Fruit fly (Drosophila melanogaster) whole organism, embryonic: Measurements from ENCODE around the gene CG46303.

Experiments
- Aef1 ChIP-seq: fragments of 200-800 bp; sonication (Bioruptor generic); IDR thresholded peaks from 3 replicates; pipeline ENCODE4 v1.3.6; 2022; ENCODE audit warnings: missing biosample characterization, missing genetic modification characterization
- CG10979 ChIP-seq: fragments of 200-800 bp; sonication (Bioruptor generic); optimal IDR thresholded peaks from 2 replicates; lab custom pipeline; 2018; ENCODE audit warnings: missing biosample characterization, mild to moderate bottlenecking, missing genetic modification characterization, moderate library complexity
- CG12942 ChIP-seq: fragments of 200-800 bp; sonication (Bioruptor generic); optimal IDR thresholded peaks from 3 replicates; lab custom pipeline; 2016; ENCODE audit warnings: missing biosample characterization, missing genetic modification characterization
- CG1602 ChIP-seq: fragments of 200-800 bp; sonication (Bioruptor generic); optimal IDR thresholded peaks from 3 replicates; lab custom pipeline; 2016; ENCODE audit warnings: missing biosample characterization, missing genetic modification characterization
- CG1792 ChIP-seq: fragments of 200-800 bp; sonication (Bioruptor generic); optimal IDR thresholded peaks from 2 replicates; lab custom pipeline; 2016; ENCODE audit warnings: missing biosample characterization, missing genetic modification characterization
- CG18262 ChIP-seq: fragments of 200-800 bp; optimal IDR thresholded peaks from 3 replicates; lab custom pipeline; 2019; ENCODE audit warnings: missing biosample characterization, mild to moderate bottlenecking, missing genetic modification characterization, moderate library complexity
- CG30020 ChIP-seq: fragments of 200-800 bp; optimal IDR thresholded peaks from 2 replicates; lab custom pipeline; 2019; ENCODE audit warnings: missing biosample characterization, mild to moderate bottlenecking, missing genetic modification characterization, moderate library complexity
- CG42726 ChIP-seq: fragments of 200-800 bp; sonication (Bioruptor generic); IDR thresholded peaks from 2 replicates; pipeline ENCODE4 v1.3.6; 2022; ENCODE audit warnings: missing biosample characterization, missing genetic modification characterization; ENCODE audit not compliant: partially characterized antibody
- CG43689 ChIP-seq: fragments of 200-800 bp; sonication (Bioruptor generic); IDR thresholded peaks from 2 replicates; pipeline ENCODE4 v1.3.6; 2022; ENCODE audit warnings: missing biosample characterization, missing genetic modification characterization
- CG5245 ChIP-seq: fragments of 200-800 bp; sonication (Bioruptor generic); optimal IDR thresholded peaks from 3 replicates; lab custom pipeline; 2016; ENCODE audit warnings: missing biosample characterization, missing genetic modification characterization
- CG6654 ChIP-seq: fragments of 200-800 bp; sonication (Bioruptor generic); optimal IDR thresholded peaks from 2 replicates; lab custom pipeline; 2017; ENCODE audit warnings: missing biosample characterization, mild to moderate bottlenecking, missing genetic modification characterization
- CG6791 ChIP-seq: fragments of 200-800 bp; sonication (Bioruptor generic); IDR thresholded peaks from 3 replicates; pipeline ENCODE4 v1.3.6; 2022; ENCODE audit warnings: missing biosample characterization, missing genetic modification characterization; ENCODE audit not compliant: partially characterized antibody
- CG7963 ChIP-seq: fragments of 200-800 bp; sonication (Bioruptor generic); IDR thresholded peaks from 3 replicates; pipeline ENCODE4 v1.3.6; 2022; ENCODE audit warnings: missing biosample characterization, missing genetic modification characterization; ENCODE audit not compliant: partially characterized antibody
- CG8944 ChIP-seq: fragments of 200-800 bp; sonication (Bioruptor generic); optimal IDR thresholded peaks from 3 replicates; lab custom pipeline; 2016; ENCODE audit warnings: missing biosample characterization, missing genetic modification characterization
- CG9609 ChIP-seq: fragments of 200-800 bp; sonication (Bioruptor generic); optimal IDR thresholded peaks from 3 replicates; lab custom pipeline; 2016; ENCODE audit warnings: missing biosample characterization, missing genetic modification characterization
- CG9727 ChIP-seq: fragments of 200-800 bp; sonication (Bioruptor generic); optimal IDR thresholded peaks from 3 replicates; lab custom pipeline; 2017; ENCODE audit warnings: missing biosample characterization, mild to moderate bottlenecking, missing genetic modification characterization
- CG9797 ChIP-seq: fragments of 200-800 bp; sonication (Bioruptor generic); optimal IDR thresholded peaks from 3 replicates; lab custom pipeline; 2018; ENCODE audit warnings: missing biosample characterization, mild to moderate bottlenecking, missing genetic modification characterization
- Dll ChIP-seq: fragments of 200-800 bp; sonication (Bioruptor generic); IDR thresholded peaks from 4 replicates; pipeline ENCODE4 v1.3.6; 2022; ENCODE audit warnings: missing biosample characterization, missing genetic modification characterization; ENCODE audit not compliant: partially characterized antibody
- Dp ChIP-seq: fragments of 200-800 bp; sonication (Bioruptor generic); optimal IDR thresholded peaks from 2 replicates; lab custom pipeline; 2018; ENCODE audit warnings: missing biosample characterization, mild to moderate bottlenecking, missing genetic modification characterization, moderate library complexity
- Dref ChIP-seq: fragments of 200-800 bp; sonication (Bioruptor generic); IDR thresholded peaks from 2 replicates; pipeline ENCODE4 v1.3.6; 2022; ENCODE audit warnings: missing biosample characterization, missing genetic modification characterization
- Ets65A ChIP-seq: fragments of 200-800 bp; sonication (Bioruptor generic); peaks from one replicate; lab custom pipeline; 2016; ENCODE audit warnings: missing biosample characterization, missing genetic modification characterization
- HLHmδ ChIP-seq: fragments of 200-800 bp; sonication (Bioruptor generic); optimal IDR thresholded peaks from 2 replicates; lab custom pipeline; 2018; ENCODE audit warnings: missing biosample characterization, mild to moderate bottlenecking, missing genetic modification characterization, moderate library complexity
- Hey ChIP-seq: fragments of 200-800 bp; sonication (Bioruptor generic); optimal IDR thresholded peaks from 3 replicates; lab custom pipeline; 2018; ENCODE audit warnings: missing biosample characterization, mild to moderate bottlenecking, missing genetic modification characterization
- Hr39 ChIP-seq: fragments of >200 bp; optimal IDR thresholded peaks from 2 replicates; lab custom pipeline; 2017
- MESR4 ChIP-seq: fragments of 200-800 bp; sonication (Bioruptor generic); optimal IDR thresholded peaks from 2 replicates; lab custom pipeline; 2018; ENCODE audit warnings: missing biosample characterization, mild to moderate bottlenecking, missing genetic modification characterization, moderate library complexity
- Mad ChIP-seq: fragments of 200-800 bp; sonication (Bioruptor generic); optimal IDR thresholded peaks from 2 replicates; lab custom pipeline; 2016; ENCODE audit warnings: missing biosample characterization, missing genetic modification characterization
- NC2α ChIP-seq: fragments of 200-800 bp; sonication (Bioruptor generic); optimal IDR thresholded peaks from 2 replicates; lab custom pipeline; 2016; ENCODE audit warnings: missing biosample characterization, missing genetic modification characterization
- Pdp1 ChIP-seq, 2 experiments: fragments of 200-800 bp; sonication (Bioruptor generic); optimal IDR thresholded peaks; 3 replicates each; lab custom pipeline; 2016; ENCODE audit warnings: missing biosample characterization in 2 of 2, missing genetic modification characterization in 2 of 2, mild to moderate bottlenecking in 1 of 2, moderate library complexity in 1 of 2
- Sox100B ChIP-seq: fragments of 200-800 bp; sonication (Bioruptor generic); optimal IDR thresholded peaks from 3 replicates; lab custom pipeline; 2018; ENCODE audit warnings: missing biosample characterization, mild to moderate bottlenecking, missing genetic modification characterization
- Ssrp ChIP-seq: fragments of 200-800 bp; sonication (Bioruptor generic); optimal IDR thresholded peaks from 2 replicates; lab custom pipeline; 2018; ENCODE audit warnings: missing biosample characterization, mild to moderate bottlenecking, missing genetic modification characterization, moderate library complexity
- bbx ChIP-seq: fragments of 200-800 bp; sonication (Bioruptor generic); IDR thresholded peaks from 2 replicates; pipeline ENCODE4 v1.3.6; 2022; ENCODE audit warnings: missing biosample characterization, missing genetic modification characterization; ENCODE audit not compliant: partially characterized antibody
- chm ChIP-seq: fragments of 200-800 bp; sonication (Bioruptor generic); IDR thresholded peaks from 2 replicates; pipeline ENCODE4 v1.3.6; 2022; ENCODE audit warnings: missing biosample characterization, missing genetic modification characterization
- croc ChIP-seq: fragments of 200-800 bp; sonication (Bioruptor generic); conservative IDR thresholded peaks from 3 replicates; pipeline ENCODE4 v1.3.6; 2022; ENCODE audit warnings: missing biosample characterization, missing genetic modification characterization
- crol ChIP-seq: fragments of 200-800 bp; sonication (Bioruptor generic); IDR thresholded peaks from 2 replicates; pipeline ENCODE4 v1.3.6; 2022; ENCODE audit warnings: missing biosample characterization, missing genetic modification characterization
- da ChIP-seq: fragments of 200-800 bp; sonication (Bioruptor generic); optimal IDR thresholded peaks from 2 replicates; lab custom pipeline; 2016; ENCODE audit warnings: missing biosample characterization, missing genetic modification characterization
- gce ChIP-seq: fragments of 200-800 bp; sonication (Bioruptor generic); IDR thresholded peaks from 3 replicates; pipeline ENCODE4 v1.3.6; 2022; ENCODE audit warnings: missing biosample characterization, missing genetic modification characterization
- gsb ChIP-seq: fragments of 200-800 bp; sonication (Bioruptor generic); IDR thresholded peaks from 2 replicates; pipeline ENCODE4 v1.3.6; 2022; ENCODE audit warnings: missing biosample characterization, missing genetic modification characterization
- her ChIP-seq: fragments of 200-800 bp; sonication (Bioruptor generic); optimal IDR thresholded peaks from 2 replicates; lab custom pipeline; 2016; ENCODE audit warnings: missing biosample characterization, missing genetic modification characterization
- ken ChIP-seq: fragments of 200-800 bp; sonication (Bioruptor generic); IDR thresholded peaks from 3 replicates; pipeline ENCODE4 v1.3.6; 2022; ENCODE audit warnings: missing biosample characterization, missing genetic modification characterization
- maf-S ChIP-seq: fragments of 200-800 bp; sonication (Bioruptor generic); optimal IDR thresholded peaks from 2 replicates; lab custom pipeline; 2016; ENCODE audit warnings: missing biosample characterization, missing genetic modification characterization
- prd ChIP-seq, 3 experiments: fragments of >200 bp in 2 of 3; fragments of 200-800 bp in 1 of 3; sonication (Bioruptor generic) in 1 of 3; optimal IDR thresholded peaks in 2 of 3; IDR thresholded peaks in 1 of 3; 2 replicates in 2 of 3; 3 replicates in 1 of 3; pipeline versions ENCODE4 v1.3.6 to Lab custom; 2017 to 2022; ENCODE audit warnings: missing biosample characterization in 1 of 3, missing genetic modification characterization in 1 of 3
- pros ChIP-seq: fragments of 200-800 bp; sonication (Bioruptor generic); optimal IDR thresholded peaks from 3 replicates; lab custom pipeline; 2019; ENCODE audit warnings: missing biosample characterization, mild to moderate bottlenecking, missing genetic modification characterization, moderate library complexity
- slbo ChIP-seq: fragments of 200-800 bp; sonication (Bioruptor generic); IDR thresholded peaks from 2 replicates; pipeline ENCODE4 v1.3.6; 2022; ENCODE audit warnings: missing biosample characterization, missing genetic modification characterization
- ssp ChIP-seq: fragments of 200-800 bp; sonication (Bioruptor generic); IDR thresholded peaks from 2 replicates; pipeline ENCODE4 v1.3.6; 2022; ENCODE audit warnings: missing biosample characterization, missing genetic modification characterization
- unc-4 ChIP-seq: fragments of 200-800 bp; sonication (Bioruptor generic); IDR thresholded peaks from 2 replicates; pipeline ENCODE4 v1.3.6; 2022; ENCODE audit warnings: missing biosample characterization, missing genetic modification characterization; ENCODE audit not compliant: partially characterized antibody
- zfh1 ChIP-seq: fragments of 200-800 bp; sonication (Bioruptor generic); IDR thresholded peaks from 3 replicates; pipeline ENCODE4 v1.3.6; 2022; ENCODE audit warnings: missing biosample characterization, missing genetic modification characterization

The CG46303 gene

dm6 chr3R:5781462-5781861 lies 40.3 kb upstream of the CG46303 start, which contains the start of gene kat-60L1 (continued):
- TF ChIP-seq da (GFP tag; lab: Kevin White, UChicago) (no peak), CG30020 (tag; lab: Kevin White, UChicago) (no peak), unc-4 (peak; percentile 14; the same call in 1 of the 2 replicates), bbx (GFP tag; lab: Robert Waterston, UW) (no peak), CG12942 (GFP tag; lab: Kevin White, UChicago) (no peak), CG18262 (tag; lab: Kevin White, UChicago) (no peak), Sox100B (GFP tag; lab: Kevin White, UChicago) (no peak), Ets65A (peak; percentile 72), CG42726 (GFP tag; lab: Robert Waterston, UW) (no peak), MESR4 (no peak)

- TF ChIP-seq CG9609 (GFP tag; lab: Kevin White, UChicago) (peak; percentile 90), Mad (GFP tag; lab: Kevin White, UChicago) (peak; percentile 88), Dp (GFP tag; lab: Kevin White, UChicago) (peak; percentile 47), CG43689 (GFP tag; lab: Robert Waterston, UW) (no peak), prd (optimal IDR thresholded peaks at IDR 0.05; lab: Kevin White, UChicago) (no peak), prd (GFP tag; IDR thresholded peaks at IDR 0.05; lab: Robert Waterston, UW) (peak; percentile 79; the same call in 2 of the 3 replicates), CG7963 (peak; percentile 56; the same call in 2 of the 3 replicates), chm (GFP tag; lab: Robert Waterston, UW) (peak; percentile 59; the same call in 1 of the 2 replicates), CG9797 (GFP tag; lab: Kevin White, UChicago) (peak; percentile 41), Ssrp (tag; lab: Kevin White, UChicago) (peak; percentile 74), maf-S (GFP tag; lab: Kevin White, UChicago) (peak; percentile 88), CG8944 (peak; percentile 85), gce (GFP tag; lab: Robert Waterston, UW) (peak; percentile 49; the same call in 1 of the 3 replicates), Hey (tag; lab: Kevin White, UChicago) (peak; percentile 21), Dll (GFP tag; lab: Robert Waterston, UW) (peak; percentile 87), NC2α (GFP tag; lab: Kevin White, UChicago) (peak; percentile 77), zfh1 (GFP tag; lab: Robert Waterston, UW) (peak; percentile 58; the same call in 2 of the 3 replicates), HLHmδ (GFP tag; lab: Kevin White, UChicago) (no peak), crol (GFP tag; lab: Robert Waterston, UW) (no peak), croc (peak; percentile 21; the same call in 1 of the 3 replicates), CG6654 (peak; percentile 49), Sox100B (GFP tag; lab: Kevin White, UChicago) (peak; percentile 80), CG9727 (GFP tag; lab: Kevin White, UChicago) (peak; percentile 87), CG10979 (tag; lab: Kevin White, UChicago) (peak; percentile 79), Pdp1 (GFP tag; optimal IDR thresholded peaks at IDR 0.05; lab: Kevin White, UChicago) (peak; percentile 89 to 94), CG1792 (GFP tag; lab: Kevin White, UChicago) (peak; percentile 75), CG5245 (GFP tag; lab: Kevin White, UChicago) (peak; percentile 82), Hr39 (no peak), ssp (peak; percentile 68), slbo (peak; percentile 78), Aef1 (GFP tag; lab: Robert Waterston, UW) (peak; percentile 76), gsb (GFP tag; lab: Robert Waterston, UW) (no peak), pros (no peak), CG1602 (GFP tag; lab: Kevin White, UChicago) (peak; percentile 90), Dref (GFP tag; lab: Robert Waterston, UW) (peak; percentile 30; the same call in 1 of the 2 replicates), CG6791 (peak; percentile 64; the same call in 1 of the 3 replicates), her (GFP tag; lab: Kevin White, UChicago) (peak; percentile 78), ken (GFP tag; lab: Robert Waterston, UW) (0 out of 3 replicates have a peak, but pooled peaks have one; percentile 60)
These were observed 32.5 kb upstream of the CG46303 start, which contains the start of the genes Hat1 and Rpn5 for dm6 chr3R:5789025-5789953. Hat1 (minus strand) TSS chr3R:5789384. Rpn5 (plus strand) TSS chr3R:5789493.
